Worm (Caenorhabditis elegans): ENCODE measurements around the gene inx-5.

DNA sequence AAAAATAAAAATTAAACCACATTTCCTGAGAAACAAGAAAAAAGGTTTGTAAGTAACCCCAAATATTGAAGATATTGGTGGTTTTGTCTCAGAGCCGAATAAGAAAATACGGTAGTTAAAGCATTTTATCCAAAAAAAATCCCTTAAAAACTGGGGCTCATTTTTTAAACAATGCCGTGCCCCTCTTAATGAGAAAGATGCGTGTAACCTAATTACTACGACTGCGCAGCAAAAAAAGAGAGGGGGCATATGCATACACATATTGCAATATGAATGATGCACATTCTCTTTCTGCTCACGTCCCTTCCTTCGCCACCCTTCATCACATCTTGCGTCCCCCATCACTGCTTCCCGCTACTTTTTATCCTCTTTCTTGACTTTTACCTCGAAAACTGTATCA lies 34.1 kb downstream of the inx-5 start:
- TF ChIP-seq tbx-2 (tag; optimal IDR thresholded peaks at IDR 0.05) = no peak
- no peak for TF ChIP-seq unc-62 (GFP tag; optimal IDR thresholded peaks at IDR 0.05)
- TF ChIP-seq sup-37 (GFP tag; optimal IDR thresholded peaks at IDR 0.05) = no peak
- TF ChIP-seq egl-27 (tag; optimal IDR thresholded peaks at IDR 0.05) = no peak
- TF ChIP-seq C16A3.4 (tag; optimal IDR thresholded peaks at IDR 0.05) = no peak
- no peak for TF ChIP-seq nhr-85 (tag)
- TF ChIP-seq lin-39 (tag; optimal IDR thresholded peaks at IDR 0.05) = no peak
- no peak for TF ChIP-seq pag-3 (tag; optimal IDR thresholded peaks at IDR 0.05; ENCODE audit: borderline replicate concordance, insufficient read depth)
- no peak for TF ChIP-seq mep-1 (tag; optimal IDR thresholded peaks at IDR 0.05)
- no peak for TF ChIP-seq pqm-1 (tag; optimal IDR thresholded peaks at IDR 0.05)
- no peak for TF ChIP-seq fos-1 (tag; optimal IDR thresholded peaks at IDR 0.05)
- TF ChIP-seq nhr-237 (tag; optimal IDR thresholded peaks at IDR 0.05) = no peak
- TF ChIP-seq swsn-7 (tag; optimal IDR thresholded peaks at IDR 0.05) = no peak

Measured in whole organism, L1 larva.